Worm (Caenorhabditis elegans) whole organism, late embryonic: ENCODE measurements around the gene col-164.

Experiments
- K09A11.1 ChIP-seq: sonication (generic microtip); optimal IDR thresholded peaks from 2 replicates; lab custom pipeline; 2017; ENCODE audit warnings: antibody characterized with exemption, mild to moderate bottlenecking, missing genetic modification characterization, missing compliant biosample characterization; ENCODE audit not compliant: insufficient read depth
- ama-1 ChIP-seq: fragments of 150-350 bp; optimal IDR thresholded peaks from 2 replicates; lab custom pipeline; 2014
- ceh-34 ChIP-seq: sonication (generic microtip); optimal IDR thresholded peaks from 2 replicates; lab custom pipeline; 2016; ENCODE audit warnings: mild to moderate bottlenecking, missing genetic modification characterization, missing compliant biosample characterization
- ceh-45 ChIP-seq: fragments of 200-800 bp; sonication (Bioruptor generic); IDR thresholded peaks from 2 replicates; pipeline ENCODE4 v1.3.6; 2022; ENCODE audit warnings: missing genetic modification reagents, missing genetic modification characterization, missing compliant biosample characterization
- che-1 ChIP-seq: sonication (generic microtip); optimal IDR thresholded peaks from 2 replicates; lab custom pipeline; 2016; ENCODE audit warnings: mild to moderate bottlenecking, missing genetic modification characterization, missing compliant biosample characterization
- ets-4 ChIP-seq: sonication (generic microtip); optimal IDR thresholded peaks from 2 replicates; lab custom pipeline; 2016; ENCODE audit warnings: missing genetic modification characterization, missing compliant biosample characterization
- hlh-13 ChIP-seq: fragments of 200-800 bp; sonication (Bioruptor generic); optimal IDR thresholded peaks from 2 replicates; lab custom pipeline; 2018; ENCODE audit warnings: mild to moderate bottlenecking, missing genetic modification characterization, missing compliant biosample characterization
- hlh-30 ChIP-seq: sonication (generic microtip); optimal IDR thresholded peaks from 2 replicates; lab custom pipeline; 2017; ENCODE audit warnings: antibody characterized with exemption, missing genetic modification characterization, missing compliant biosample characterization; ENCODE audit not compliant: insufficient read depth
- hlh-6 ChIP-seq: sonication (generic microtip); optimal IDR thresholded peaks from 2 replicates; lab custom pipeline; 2016; ENCODE audit warnings: missing genotype, missing genetic modification characterization, missing compliant biosample characterization
- nhr-11 ChIP-seq: fragments of 150-350 bp; optimal IDR thresholded peaks from 2 replicates; lab custom pipeline; 2014; ENCODE audit warnings: missing biosample characterization, missing genetic modification characterization
- pax-1 ChIP-seq: fragments of 150-350 bp; optimal IDR thresholded peaks from 2 replicates; lab custom pipeline; 2014; ENCODE audit warnings: missing biosample characterization, missing genetic modification characterization
- sox-4 ChIP-seq: sonication (generic microtip); optimal IDR thresholded peaks from 2 replicates; lab custom pipeline; 2017; ENCODE audit warnings: mild to moderate bottlenecking, missing genetic modification characterization, inconsistent platforms, missing compliant biosample characterization
- unc-55 ChIP-seq: sonication (generic microtip); optimal IDR thresholded peaks from 2 replicates; lab custom pipeline; 2017; ENCODE audit warnings: missing biosample characterization, missing genetic modification reagents, missing genetic modification characterization

DNA sequence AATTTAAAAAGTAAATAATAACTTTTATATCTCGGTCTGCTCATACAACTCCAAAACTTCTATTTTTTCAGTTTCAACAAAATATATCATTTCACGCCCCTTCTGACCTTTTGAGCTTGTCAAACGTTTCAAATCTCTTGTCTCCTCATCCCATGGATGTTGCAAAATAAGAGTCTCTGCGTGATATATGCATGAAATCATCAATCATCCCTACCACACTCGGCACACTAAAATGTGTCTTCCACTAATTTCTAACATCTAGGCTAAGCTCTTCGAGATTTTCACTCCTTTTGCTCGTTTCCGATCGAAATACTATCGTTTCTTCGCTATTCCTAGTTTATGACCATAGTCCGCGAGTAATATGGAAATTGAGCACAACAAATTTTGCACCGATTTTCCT is 5.7 kb downstream of the col-164 start:
- TF ChIP-seq pax-1, result no peak
- TF ChIP-seq sox-4 (tag; lab: Kevin White, UChicago), result no peak
- no peak for TF ChIP-seq ama-1 (lab: Kevin White, UChicago)
- TF ChIP-seq ceh-45 (GFP tag; lab: Robert Waterston, UW), result no peak
- no peak for TF ChIP-seq hlh-6 (tag; lab: Kevin White, UChicago)
- TF ChIP-seq hlh-30 (tag; lab: Kevin White, UChicago), result no peak
- no peak for TF ChIP-seq hlh-13 (GFP tag; lab: Kevin White, UChicago)
- TF ChIP-seq ets-4 (tag; lab: Kevin White, UChicago), result no peak
- no peak for TF ChIP-seq K09A11.1
- TF ChIP-seq unc-55, result no peak
- no peak for TF ChIP-seq che-1 (tag; lab: Kevin White, UChicago)
- TF ChIP-seq nhr-11 (tag; lab: Kevin White, UChicago), result no peak
- TF ChIP-seq ceh-34 (tag; lab: Kevin White, UChicago), result no peak
